Fruit fly (Drosophila melanogaster) whole organism, embryonic: ENCODE results near the gene sing.
A peak's percentile ranks its signal among the peaks of the same experiment; 100 is the strongest.

Experiments
- CG10147 ChIP-seq: fragments of 200-800 bp; sonication (Bioruptor generic); optimal IDR thresholded peaks from 2 replicates; lab custom pipeline; 2019; ENCODE audit warnings: missing biosample characterization, mild to moderate bottlenecking, missing genetic modification characterization, moderate library complexity
- CG11247 ChIP-seq: fragments of 200-800 bp; sonication (Bioruptor generic); IDR thresholded peaks from 2 replicates; pipeline ENCODE4 v1.3.6; 2022; ENCODE audit warnings: missing biosample characterization, missing genetic modification characterization
- CG12071 ChIP-seq: fragments of 200-800 bp; sonication (Bioruptor generic); optimal IDR thresholded peaks from 3 replicates; lab custom pipeline; 2018; ENCODE audit warnings: missing biosample characterization, mild to moderate bottlenecking, missing genetic modification characterization
- CG12942 ChIP-seq: fragments of 200-800 bp; sonication (Bioruptor generic); optimal IDR thresholded peaks from 3 replicates; lab custom pipeline; 2016; ENCODE audit warnings: missing biosample characterization, missing genetic modification characterization
- CG13424 ChIP-seq: fragments of 200-800 bp; sonication (Bioruptor generic); optimal IDR thresholded peaks from 2 replicates; lab custom pipeline; 2019; ENCODE audit warnings: missing biosample characterization, mild to moderate bottlenecking, missing genetic modification characterization, moderate library complexity
- CG14014 ChIP-seq: fragments of 200-800 bp; sonication (Bioruptor generic); IDR thresholded peaks from 2 replicates; pipeline ENCODE4 v1.3.6; 2022; ENCODE audit warnings: missing biosample characterization, missing genetic modification characterization
- CG15011 ChIP-seq: fragments of 200-800 bp; sonication (Bioruptor generic); optimal IDR thresholded peaks from 3 replicates; lab custom pipeline; 2018; ENCODE audit warnings: missing biosample characterization, mild to moderate bottlenecking, missing genetic modification characterization
- CG15269 ChIP-seq: fragments of 200-800 bp; sonication (Bioruptor generic); optimal IDR thresholded peaks from 2 replicates; lab custom pipeline; 2018; ENCODE audit warnings: missing biosample characterization, mild to moderate bottlenecking, missing genetic modification characterization, moderate library complexity
- CG15696 ChIP-seq: fragments of 200-800 bp; sonication (Bioruptor generic); optimal IDR thresholded peaks from 2 replicates; lab custom pipeline; 2019; ENCODE audit warnings: missing biosample characterization, mild to moderate bottlenecking, missing genetic modification characterization, moderate library complexity
- CG1602 ChIP-seq: fragments of 200-800 bp; sonication (Bioruptor generic); optimal IDR thresholded peaks from 3 replicates; lab custom pipeline; 2016; ENCODE audit warnings: missing biosample characterization, missing genetic modification characterization
- CG16779 ChIP-seq: fragments of 200-800 bp; sonication (Bioruptor generic); IDR thresholded peaks from 2 replicates; pipeline ENCODE4 v1.3.6; 2022; ENCODE audit warnings: missing biosample characterization, missing genetic modification characterization
- CG31441 ChIP-seq: fragments of 200-800 bp; sonication (Bioruptor generic); IDR thresholded peaks from 2 replicates; pipeline ENCODE4 v1.3.6; 2022; ENCODE audit warnings: missing biosample characterization, missing genetic modification characterization
- CG3838 ChIP-seq: fragments of 200-800 bp; sonication (Bioruptor generic); optimal IDR thresholded peaks from 3 replicates; lab custom pipeline; 2016; ENCODE audit warnings: missing biosample characterization, missing genetic modification characterization
- CG4424 ChIP-seq: fragments of 200-800 bp; sonication (Bioruptor generic); optimal IDR thresholded peaks from 3 replicates; lab custom pipeline; 2016; ENCODE audit warnings: missing biosample characterization, missing genetic modification characterization
- CG4730 ChIP-seq: fragments of 200-800 bp; sonication (Bioruptor generic); IDR thresholded peaks from 2 replicates; pipeline ENCODE4 v1.3.6; 2022; ENCODE audit warnings: missing biosample characterization, missing genetic modification characterization
- CG4854 ChIP-seq: fragments of 200-800 bp; sonication (Bioruptor generic); optimal IDR thresholded peaks from 2 replicates; lab custom pipeline; 2016; ENCODE audit warnings: missing biosample characterization, missing genetic modification characterization, inconsistent platforms
- CG8290 ChIP-seq, 3 experiments: fragments of 200-800 bp; sonication (Bioruptor generic); optimal IDR thresholded peaks; 2 replicates each; lab custom pipeline; 2016 to 2019; ENCODE audit warnings: missing biosample characterization in 3 of 3, missing genetic modification characterization in 3 of 3, mild to moderate bottlenecking in 2 of 3, moderate library complexity in 1 of 3
- D ChIP-seq, 2 experiments: fragments of 200-800 bp in 1 of 2; fragments of >200 bp in 1 of 2; sonication (Bioruptor generic) in 1 of 2; optimal IDR thresholded peaks; 2 replicates in 1 of 2; 3 replicates in 1 of 2; lab custom pipeline; 2017; ENCODE audit warnings: mild to moderate bottlenecking in 1 of 2, missing biosample characterization in 1 of 2, missing genetic modification characterization in 1 of 2, missing genetic modification reagents in 1 of 2
- Dref ChIP-seq: fragments of 200-800 bp; sonication (Bioruptor generic); IDR thresholded peaks from 2 replicates; pipeline ENCODE4 v1.3.6; 2022; ENCODE audit warnings: missing biosample characterization, missing genetic modification characterization
- Eip74EF ChIP-seq, 2 experiments: fragments of 200-800 bp in 1 of 2; fragments of >200 bp in 1 of 2; sonication (Bioruptor generic) in 1 of 2; optimal IDR thresholded peaks; 2 replicates each; lab custom pipeline; 2017 to 2019; ENCODE audit warnings: missing biosample characterization in 2 of 2, missing genetic modification characterization in 2 of 2, mild to moderate bottlenecking in 1 of 2, moderate library complexity in 1 of 2
- GATAe ChIP-seq: fragments of 200-800 bp; sonication (Bioruptor generic); conservative IDR thresholded peaks from 2 replicates; pipeline ENCODE4 v1.3.6; 2022; ENCODE audit warnings: missing biosample characterization, missing genetic modification characterization
- Hr39 ChIP-seq: fragments of >200 bp; optimal IDR thresholded peaks from 2 replicates; lab custom pipeline; 2017
- Lim3 ChIP-seq: fragments of 200-800 bp; sonication (Bioruptor generic); IDR thresholded peaks from 2 replicates; pipeline ENCODE4 v1.3.6; 2022; ENCODE audit warnings: missing biosample characterization, missing genetic modification characterization
- MESR4 ChIP-seq: fragments of 200-800 bp; sonication (Bioruptor generic); optimal IDR thresholded peaks from 2 replicates; lab custom pipeline; 2018; ENCODE audit warnings: missing biosample characterization, mild to moderate bottlenecking, missing genetic modification characterization, moderate library complexity
- NC2α ChIP-seq: fragments of 200-800 bp; sonication (Bioruptor generic); optimal IDR thresholded peaks from 2 replicates; lab custom pipeline; 2016; ENCODE audit warnings: missing biosample characterization, missing genetic modification characterization
- Oli ChIP-seq: fragments of 200-800 bp; sonication (Bioruptor generic); optimal IDR thresholded peaks from 2 replicates; lab custom pipeline; 2018; ENCODE audit warnings: missing biosample characterization, mild to moderate bottlenecking, missing genetic modification characterization, moderate library complexity
- Rfx ChIP-seq: fragments of 200-800 bp; sonication (Bioruptor generic); IDR thresholded peaks from 2 replicates; pipeline ENCODE4 v1.3.6; 2022; ENCODE audit warnings: missing biosample characterization, missing genetic modification characterization
- bigmax ChIP-seq: fragments of 200-800 bp; sonication (Bioruptor generic); optimal IDR thresholded peaks from 2 replicates; lab custom pipeline; 2018; ENCODE audit warnings: missing biosample characterization, mild to moderate bottlenecking, missing genetic modification characterization
- corto ChIP-seq: fragments of 200-800 bp; sonication (Bioruptor generic); optimal IDR thresholded peaks from 2 replicates; lab custom pipeline; 2016; ENCODE audit warnings: missing biosample characterization, mild to moderate bottlenecking, missing genetic modification characterization, moderate library complexity
- crp ChIP-seq, 2 experiments: fragments of 200-800 bp; sonication (Bioruptor generic); optimal IDR thresholded peaks; 2 replicates in 1 of 2; 3 replicates in 1 of 2; lab custom pipeline; 2017; ENCODE audit warnings: missing biosample characterization in 2 of 2, missing genetic modification characterization in 2 of 2, mild to moderate bottlenecking in 1 of 2, moderate library complexity in 1 of 2
- cwo ChIP-seq: fragments of 200-800 bp; sonication (Bioruptor generic); optimal IDR thresholded peaks from 3 replicates; lab custom pipeline; 2017; ENCODE audit warnings: missing biosample characterization, missing genetic modification characterization, mild to moderate bottlenecking, moderate library complexity, missing genetic modification reagents
- da ChIP-seq: fragments of 200-800 bp; sonication (Bioruptor generic); optimal IDR thresholded peaks from 2 replicates; lab custom pipeline; 2016; ENCODE audit warnings: missing biosample characterization, missing genetic modification characterization
- fd64A ChIP-seq: fragments of 200-800 bp; sonication (Bioruptor generic); optimal IDR thresholded peaks from 3 replicates; lab custom pipeline; 2018; ENCODE audit warnings: missing biosample characterization, mild to moderate bottlenecking, missing genetic modification characterization
- fru ChIP-seq: fragments of >200 bp; optimal IDR thresholded peaks from 2 replicates; lab custom pipeline; 2017
- grau ChIP-seq: fragments of 200-800 bp; optimal IDR thresholded peaks from 3 replicates; lab custom pipeline; 2019; ENCODE audit warnings: missing biosample characterization, mild to moderate bottlenecking, missing genetic modification characterization, moderate library complexity
- hth ChIP-seq: fragments of >200 bp; optimal IDR thresholded peaks from 2 replicates; lab custom pipeline; 2017; ENCODE audit warnings: inconsistent platforms
- jigr1 ChIP-seq: fragments of 200-800 bp; sonication (Bioruptor generic); IDR thresholded peaks from 3 replicates; pipeline ENCODE4 v1.3.6; 2022; ENCODE audit warnings: missing biosample characterization, missing genetic modification characterization
- nerfin-1 ChIP-seq: fragments of 200-800 bp; sonication (Bioruptor generic); optimal IDR thresholded peaks from 3 replicates; lab custom pipeline; 2019; ENCODE audit warnings: missing biosample characterization, mild to moderate bottlenecking, missing genetic modification characterization, moderate library complexity
- nerfin-2 ChIP-seq: fragments of 200-800 bp; sonication (Bioruptor generic); IDR thresholded peaks from 2 replicates; pipeline ENCODE4 v1.3.6; 2022; ENCODE audit warnings: missing biosample characterization, missing genetic modification characterization; ENCODE audit not compliant: partially characterized antibody
- nmo ChIP-seq: fragments of 200-800 bp; sonication (Bioruptor generic); optimal IDR thresholded peaks from 2 replicates; lab custom pipeline; 2018; ENCODE audit warnings: missing biosample characterization, mild to moderate bottlenecking, missing genetic modification characterization, moderate library complexity
- pan ChIP-seq, 4 experiments: fragments of >200 bp in 3 of 4; fragments of 200-800 bp in 1 of 4; sonication (Bioruptor generic) in 1 of 4; optimal IDR thresholded peaks in 3 of 4; IDR thresholded peaks in 1 of 4; 2 replicates each; pipeline versions ENCODE4 v1.3.6 to Lab custom; 2017 to 2022; ENCODE audit warnings: missing biosample characterization in 2 of 4, missing genetic modification characterization in 2 of 4, mixed read lengths in 1 of 4
- pnt ChIP-seq: fragments of 200-800 bp; sonication (Bioruptor generic); optimal IDR thresholded peaks from 3 replicates; lab custom pipeline; 2016; ENCODE audit warnings: missing biosample characterization, missing genetic modification characterization
- slp2 ChIP-seq: fragments of 200-800 bp; sonication (Bioruptor generic); optimal IDR thresholded peaks from 2 replicates; lab custom pipeline; 2016; ENCODE audit warnings: missing biosample characterization, missing genetic modification characterization
- sr ChIP-seq: fragments of 200-800 bp; sonication (Bioruptor generic); IDR thresholded peaks from 3 replicates; pipeline ENCODE4 v1.3.6; 2022; ENCODE audit warnings: missing biosample characterization, missing genetic modification characterization
- trem ChIP-seq: fragments of 200-800 bp; optimal IDR thresholded peaks from 3 replicates; lab custom pipeline; 2019; ENCODE audit warnings: missing biosample characterization, mild to moderate bottlenecking, missing genetic modification characterization, moderate library complexity
- twi ChIP-seq: fragments of 200-800 bp; optimal IDR thresholded peaks from 2 replicates; lab custom pipeline; 2019; ENCODE audit warnings: missing biosample characterization, mild to moderate bottlenecking, missing genetic modification characterization, moderate library complexity
- zen ChIP-seq: fragments of 200-800 bp; sonication (Bioruptor generic); optimal IDR thresholded peaks from 3 replicates; lab custom pipeline; 2018; ENCODE audit warnings: missing biosample characterization, mild to moderate bottlenecking, missing genetic modification characterization, moderate library complexity
- zfh2 ChIP-seq: fragments of 200-800 bp; sonication (Bioruptor generic); optimal IDR thresholded peaks from 2 replicates; lab custom pipeline; 2016; ENCODE audit warnings: missing biosample characterization, missing genetic modification characterization

Gene sing

dm6 chrX:16696614-16697519, 17.8 kb downstream of the sing start (continued):
- TF ChIP-seq trem (no peak), CG31441 (GFP tag; lab: Robert Waterston, UW) (0 out of 2 replicates have a peak, but pooled peaks have one; percentile 12), slp2 (no peak), sr (no peak), CG11247 (GFP tag; lab: Robert Waterston, UW) (no peak), Rfx (GFP tag; lab: Robert Waterston, UW) (no peak), CG1602 (GFP tag; lab: Kevin White, UChicago) (no peak), Dref (GFP tag; lab: Robert Waterston, UW) (no peak), Hr39 (lab: Kevin White, UChicago) (no peak), Lim3 (GFP tag; lab: Robert Waterston, UW) (no peak), pnt (GFP tag; lab: Kevin White, UChicago) (no peak), twi (no peak), Oli (tag; lab: Kevin White, UChicago) (peak; percentile 0), crp (GFP tag; optimal IDR thresholded peaks at IDR 0.05; lab: Kevin White, UChicago) (no peak), CG3838 (GFP tag; lab: Kevin White, UChicago) (no peak), nmo (peak; percentile 21), GATAe (no peak), CG4424 (GFP tag; lab: Kevin White, UChicago) (no peak), da (GFP tag; lab: Kevin White, UChicago) (no peak), CG8290 (GFP tag; optimal IDR thresholded peaks at IDR 0.05; lab: Kevin White, UChicago) (no peak), CG8290 (tag; optimal IDR thresholded peaks at IDR 0.05; lab: Kevin White, UChicago) (no peak), CG15269 (no peak), D (optimal IDR thresholded peaks at IDR 0.05; lab: Kevin White, UChicago) (no peak), D (GFP tag; optimal IDR thresholded peaks at IDR 0.05; lab: Kevin White, UChicago) (no peak), pan (optimal IDR thresholded peaks at IDR 0.05; lab: Kevin White, UChicago) (no peak), pan (GFP tag; optimal IDR thresholded peaks at IDR 0.05 in 1 of 2, IDR thresholded peaks at IDR 0.05 in 1 of 2) (no peak), grau (peak; percentile 13), fd64A (no peak), jigr1 (no peak), NC2α (no peak), MESR4 (no peak), CG16779 (GFP tag; lab: Robert Waterston, UW) (no peak), nerfin-2 (GFP tag; lab: Robert Waterston, UW) (no peak), CG10147 (GFP tag; lab: Kevin White, UChicago) (no peak), zen (tag; lab: Kevin White, UChicago) (no peak), nerfin-1 (tag; lab: Kevin White, UChicago) (no peak), CG12942 (GFP tag; lab: Kevin White, UChicago) (no peak), CG12071 (GFP tag; lab: Kevin White, UChicago) (no peak), Eip74EF (GFP tag; optimal IDR thresholded peaks at IDR 0.05; lab: Kevin White, UChicago) (no peak), corto (GFP tag; lab: Kevin White, UChicago) (no peak), CG15696 (tag; lab: Kevin White, UChicago) (no peak), CG14014 (GFP tag; lab: Robert Waterston, UW) (no peak), CG13424 (peak; percentile 1), CG4854 (GFP tag; lab: Kevin White, UChicago) (no peak), fru (no peak), CG15011 (GFP tag; lab: Kevin White, UChicago) (no peak), zfh2 (GFP tag; lab: Kevin White, UChicago) (no peak), CG4730 (peak; percentile 23; the same call in 1 of the 2 replicates), bigmax (GFP tag; lab: Kevin White, UChicago) (no peak), cwo (GFP tag; lab: Kevin White, UChicago) (no peak), hth (lab: Kevin White, UChicago) (no peak)
